Fruit fly (Drosophila melanogaster): ENCODE results near the gene inaF-C.

inaF-C gene

dm6 chrX:11715937-11716730 is 15.4 kb downstream of the inaF-C start (continued):
- TF ChIP-seq Ets97D (GFP tag; optimal IDR thresholded peaks at IDR 0.05): no peak
- peak; percentile 87 for TF ChIP-seq Rfx (GFP tag; IDR thresholded peaks at IDR 0.05)
- peak; percentile 75 for TF ChIP-seq cwo (GFP tag; optimal IDR thresholded peaks at IDR 0.05)
- TF ChIP-seq stc (GFP tag; IDR thresholded peaks at IDR 0.05): peak; percentile 83
- TF ChIP-seq Vsx1 (GFP tag; optimal IDR thresholded peaks at IDR 0.05): peak; percentile 75
- peak; percentile 27 for TF ChIP-seq CG17186 (GFP tag; optimal IDR thresholded peaks at IDR 0.05)
- TF ChIP-seq aop (GFP tag; IDR thresholded peaks at IDR 0.05): no peak
- peak; percentile 86 for TF ChIP-seq al (GFP tag; IDR thresholded peaks at IDR 0.05)
- peak; percentile 39 for TF ChIP-seq CG17912 (GFP tag; optimal IDR thresholded peaks at IDR 0.05)
- TF ChIP-seq fd102C (GFP tag; optimal IDR thresholded peaks at IDR 0.05): no peak
- TF ChIP-seq Fer3 (tag; optimal IDR thresholded peaks at IDR 0.05): peak; percentile 84
- TF ChIP-seq HmgD (GFP tag; optimal IDR thresholded peaks at IDR 0.05): no peak
- peak; percentile 63; the same call in 2 of the 3 replicates for TF ChIP-seq CG2199 (GFP tag; IDR thresholded peaks at IDR 0.05)
- peak; percentile 81 for TF ChIP-seq fu2 (GFP tag; optimal IDR thresholded peaks at IDR 0.05)
- TF ChIP-seq Aef1 (GFP tag; IDR thresholded peaks at IDR 0.05): peak; percentile 71
- TF ChIP-seq Bgb (GFP tag; IDR thresholded peaks at IDR 0.05; ENCODE audit: partially characterized antibody): peak; percentile 51
- TF ChIP-seq abd-A (tag; optimal IDR thresholded peaks at IDR 0.05): peak; percentile 18
- TF ChIP-seq klu (GFP tag; IDR thresholded peaks at IDR 0.05): peak; percentile 79
- TF ChIP-seq Fer2 (tag; optimal IDR thresholded peaks at IDR 0.05): peak; percentile 65
- peak; percentile 81 for TF ChIP-seq Blimp-1 (GFP tag; optimal IDR thresholded peaks at IDR 0.05)
- TF ChIP-seq Poxn (GFP tag; IDR thresholded peaks at IDR 0.05): no peak; the same call in 1 of the 2 replicates
- peak; percentile 86 for TF ChIP-seq gcm (GFP tag; optimal IDR thresholded peaks at IDR 0.05)
- peak; percentile 34; the same call in 1 of the 2 replicates for TF ChIP-seq ato (GFP tag; IDR thresholded peaks at IDR 0.05; ENCODE audit: partially characterized antibody)
- peak; percentile 74 for TF ChIP-seq cato (GFP tag; optimal IDR thresholded peaks at IDR 0.05; ENCODE audit: borderline replicate concordance)
- peak; percentile 59 for TF ChIP-seq CG6654 (GFP tag; optimal IDR thresholded peaks at IDR 0.05)
- peak; percentile 61 for TF ChIP-seq CG10366 (GFP tag; IDR thresholded peaks at IDR 0.05)
- TF ChIP-seq CG8924 (tag; optimal IDR thresholded peaks at IDR 0.05): peak; percentile 90
- TF ChIP-seq grn (GFP tag; optimal IDR thresholded peaks at IDR 0.05): peak; percentile 71
- TF ChIP-seq h (optimal IDR thresholded peaks at IDR 0.05): no peak
- TF ChIP-seq CG10267 (tag; optimal IDR thresholded peaks at IDR 0.05): peak; percentile 81
- TF ChIP-seq scrt (GFP tag; optimal IDR thresholded peaks at IDR 0.05): peak; percentile 78
- TF ChIP-seq CG12659 (GFP tag; optimal IDR thresholded peaks at IDR 0.05): peak; percentile 87
- TF ChIP-seq CG18476 (GFP tag; optimal IDR thresholded peaks at IDR 0.05): peak; percentile 85
- TF ChIP-seq CG4617 (GFP tag; optimal IDR thresholded peaks at IDR 0.05; ENCODE audit: borderline replicate concordance): no peak
- peak; percentile 25 for TF ChIP-seq luna (GFP tag; optimal IDR thresholded peaks at IDR 0.05)
- peak; percentile 70 for TF ChIP-seq CG7372 (GFP tag; IDR thresholded peaks at IDR 0.05)
- peak; percentile 50 for TF ChIP-seq CG18764 (GFP tag; optimal IDR thresholded peaks at IDR 0.05)
- TF ChIP-seq CG13424 (tag; optimal IDR thresholded peaks at IDR 0.05): peak; percentile 89
- peak; percentile 84 for TF ChIP-seq ERR (GFP tag; optimal IDR thresholded peaks at IDR 0.05)
- TF ChIP-seq sqz (GFP tag; optimal IDR thresholded peaks at IDR 0.05): peak; percentile 83
- TF ChIP-seq Atf3 (GFP tag; optimal IDR thresholded peaks at IDR 0.05): peak; percentile 61
- peak; percentile 58 for TF ChIP-seq CG14014 (GFP tag; IDR thresholded peaks at IDR 0.05)
- peak; percentile 93 for TF ChIP-seq CG7839 (tag; optimal IDR thresholded peaks at IDR 0.05)
- peak; percentile 83 for TF ChIP-seq Mad (GFP tag; optimal IDR thresholded peaks at IDR 0.05)
- TF ChIP-seq CG3163 (GFP tag; optimal IDR thresholded peaks at IDR 0.05): peak; percentile 67
- peak; percentile 81 for TF ChIP-seq Mrtf (GFP tag; IDR thresholded peaks at IDR 0.05)
- TF ChIP-seq CG42726 (GFP tag; IDR thresholded peaks at IDR 0.05; ENCODE audit: partially characterized antibody): no peak
- peak; percentile 55; the same call in 2 of the 3 replicates for TF ChIP-seq CG14050 (GFP tag; IDR thresholded peaks at IDR 0.05)
- TF ChIP-seq CG34224 (GFP tag; IDR thresholded peaks at IDR 0.05; ENCODE audit: partially characterized antibody): peak; percentile 76
